Fruit fly (Drosophila melanogaster) whole organism, prepupa: ENCODE data around the gene CG7650.

ENCODE experiments used
- CG11762 ChIP-seq: fragments of 200-800 bp; sonication (Bioruptor generic); optimal IDR thresholded peaks from 3 replicates; lab custom pipeline; 2016; ENCODE audit warnings: missing biosample characterization, missing genetic modification characterization; ENCODE audit not compliant: insufficient read depth
- CG15336 ChIP-seq: fragments of 200-800 bp; sonication (Bioruptor generic); IDR thresholded peaks from 2 replicates; pipeline ENCODE4 v1.3.6; 2022; ENCODE audit warnings: missing biosample characterization, missing genetic modification characterization
- CG16779 ChIP-seq: fragments of 200-800 bp; sonication (Bioruptor generic); optimal IDR thresholded peaks from 3 replicates; lab custom pipeline; 2017; ENCODE audit warnings: missing biosample characterization, mild to moderate bottlenecking, missing genetic modification characterization
- CG3032 ChIP-seq: fragments of 200-800 bp; optimal IDR thresholded peaks from 2 replicates; lab custom pipeline; 2019; ENCODE audit warnings: missing biosample characterization, mild to moderate bottlenecking, missing genetic modification characterization, moderate library complexity
- CG31627 ChIP-seq: fragments of 200-800 bp; sonication (Bioruptor generic); optimal IDR thresholded peaks from 3 replicates; lab custom pipeline; 2016; ENCODE audit warnings: missing biosample characterization, missing genetic modification characterization
- CG32006 ChIP-seq: fragments of 200-800 bp; sonication (Bioruptor generic); optimal IDR thresholded peaks from 3 replicates; lab custom pipeline; 2017; ENCODE audit warnings: missing biosample characterization, mild to moderate bottlenecking, missing genetic modification characterization
- CG34406 ChIP-seq: fragments of 200-800 bp; sonication (Bioruptor generic); optimal IDR thresholded peaks from 3 replicates; lab custom pipeline; 2016; ENCODE audit warnings: missing biosample characterization, missing genetic modification characterization
- CG6276 ChIP-seq: fragments of 200-800 bp; sonication (Bioruptor generic); optimal IDR thresholded peaks from 2 replicates; lab custom pipeline; 2017; ENCODE audit warnings: missing biosample characterization, mild to moderate bottlenecking, missing genetic modification characterization
- CG6854 ChIP-seq: fragments of 200-800 bp; sonication (Bioruptor generic); optimal IDR thresholded peaks from 2 replicates; lab custom pipeline; 2017; ENCODE audit warnings: missing biosample characterization, mild to moderate bottlenecking, missing genetic modification characterization
- CG7368 ChIP-seq: fragments of 200-800 bp; sonication (Bioruptor generic); optimal IDR thresholded peaks from 3 replicates; lab custom pipeline; 2016; ENCODE audit warnings: missing biosample characterization, missing genetic modification characterization
- CG8319 ChIP-seq: fragments of 200-800 bp; sonication (Bioruptor generic); optimal IDR thresholded peaks from 3 replicates; lab custom pipeline; 2016; ENCODE audit warnings: missing biosample characterization, missing genetic modification characterization
- CG8632 ChIP-seq: fragments of 200-800 bp; sonication (Bioruptor generic); optimal IDR thresholded peaks from 3 replicates; lab custom pipeline; 2016; ENCODE audit warnings: missing biosample characterization, missing genetic modification characterization
- CG9139 ChIP-seq: fragments of 200-800 bp; sonication (Bioruptor generic); optimal IDR thresholded peaks from 3 replicates; lab custom pipeline; 2017; ENCODE audit warnings: missing biosample characterization, mild to moderate bottlenecking, missing genetic modification characterization
- Eip75B ChIP-seq: fragments of 200-800 bp; sonication (Bioruptor generic); optimal IDR thresholded peaks from 3 replicates; lab custom pipeline; 2016; ENCODE audit warnings: missing biosample characterization, missing genetic modification characterization
- Eip78C ChIP-seq: fragments of 200-800 bp; sonication (Bioruptor generic); peaks from one replicate; lab custom pipeline; 2016; ENCODE audit warnings: missing biosample characterization, missing genetic modification characterization
- Eip93F ChIP-seq: fragments of 200-800 bp; sonication (Bioruptor generic); optimal IDR thresholded peaks from 2 replicates; lab custom pipeline; 2016; ENCODE audit warnings: missing biosample characterization, mild to moderate bottlenecking, missing genetic modification characterization
- Ets21C ChIP-seq: fragments of 200-800 bp; sonication (Bioruptor generic); optimal IDR thresholded peaks from 3 replicates; lab custom pipeline; 2016; ENCODE audit warnings: missing biosample characterization, missing genetic modification characterization
- Ets96B ChIP-seq: fragments of 200-800 bp; optimal IDR thresholded peaks from 2 replicates; lab custom pipeline; 2019; ENCODE audit warnings: missing biosample characterization, mild to moderate bottlenecking, missing genetic modification characterization, moderate library complexity
- Gug ChIP-seq: fragments of 200-800 bp; sonication (Bioruptor generic); IDR thresholded peaks from 2 replicates; pipeline ENCODE4 v1.3.6; 2022; ENCODE audit warnings: missing biosample characterization, missing genetic modification characterization
- Lpt ChIP-seq: fragments of 200-800 bp; sonication (Bioruptor generic); optimal IDR thresholded peaks from 3 replicates; lab custom pipeline; 2016; ENCODE audit warnings: missing biosample characterization, missing genetic modification characterization
- Met ChIP-seq: fragments of 200-800 bp; sonication (Bioruptor generic); optimal IDR thresholded peaks from 3 replicates; lab custom pipeline; 2016; ENCODE audit warnings: missing biosample characterization, missing genetic modification characterization
- OdsH ChIP-seq: fragments of 200-800 bp; sonication (Bioruptor generic); optimal IDR thresholded peaks from 3 replicates; lab custom pipeline; 2016; ENCODE audit warnings: missing biosample characterization, missing genetic modification characterization
- Smox ChIP-seq: fragments of 200-800 bp; sonication (Bioruptor generic); optimal IDR thresholded peaks from 3 replicates; lab custom pipeline; 2016; ENCODE audit warnings: missing biosample characterization, missing genetic modification characterization
- Sox102F ChIP-seq: fragments of 200-800 bp; sonication (Bioruptor generic); optimal IDR thresholded peaks from 2 replicates; lab custom pipeline; 2016; ENCODE audit warnings: missing biosample characterization, mild to moderate bottlenecking, missing genetic modification characterization
- Sox15 ChIP-seq: fragments of 200-800 bp; sonication (Bioruptor generic); optimal IDR thresholded peaks from 3 replicates; lab custom pipeline; 2016; ENCODE audit warnings: missing biosample characterization, missing genetic modification characterization
- achi ChIP-seq: fragments of 200-800 bp; sonication (Bioruptor generic); optimal IDR thresholded peaks from 3 replicates; lab custom pipeline; 2016; ENCODE audit warnings: missing biosample characterization, missing genetic modification characterization
- acj6 ChIP-seq: fragments of 200-800 bp; sonication (Bioruptor generic); optimal IDR thresholded peaks from 3 replicates; lab custom pipeline; 2016; ENCODE audit warnings: missing biosample characterization, missing genetic modification characterization
- cyc ChIP-seq: fragments of 200-800 bp; sonication (Bioruptor generic); optimal IDR thresholded peaks from 3 replicates; lab custom pipeline; 2016; ENCODE audit warnings: missing biosample characterization, missing genetic modification characterization
- dac ChIP-seq: fragments of 200-800 bp; sonication (Bioruptor generic); optimal IDR thresholded peaks from 2 replicates; lab custom pipeline; 2017; ENCODE audit warnings: missing biosample characterization, mild to moderate bottlenecking, missing genetic modification characterization
- dsx ChIP-seq: fragments of 200-800 bp; optimal IDR thresholded peaks from 3 replicates; lab custom pipeline; 2019; ENCODE audit warnings: missing biosample characterization, mild to moderate bottlenecking, missing genetic modification characterization, moderate library complexity; ENCODE audit not compliant: poor library complexity, severe bottlenecking
- eg ChIP-seq: fragments of 200-800 bp; sonication (Bioruptor generic); IDR thresholded peaks from 3 replicates; pipeline ENCODE4 v1.3.6; 2022; ENCODE audit warnings: missing biosample characterization, missing genetic modification characterization
- esn ChIP-seq: fragments of 200-800 bp; sonication (Bioruptor generic); optimal IDR thresholded peaks from 2 replicates; lab custom pipeline; 2016; ENCODE audit warnings: missing biosample characterization, mild to moderate bottlenecking, missing genetic modification characterization, moderate library complexity
- fd59A ChIP-seq: fragments of 200-800 bp; sonication (Bioruptor generic); optimal IDR thresholded peaks from 2 replicates; lab custom pipeline; 2017; ENCODE audit warnings: missing biosample characterization, mild to moderate bottlenecking, missing genetic modification characterization, missing genetic modification reagents
- fd85E ChIP-seq: fragments of 200-800 bp; sonication (Bioruptor generic); optimal IDR thresholded peaks from 3 replicates; lab custom pipeline; 2016; ENCODE audit warnings: missing biosample characterization, missing genetic modification characterization
- lz ChIP-seq: fragments of 200-800 bp; sonication (Bioruptor generic); optimal IDR thresholded peaks from 3 replicates; lab custom pipeline; 2016; ENCODE audit warnings: missing biosample characterization, missing genetic modification characterization
- pdm3 ChIP-seq: fragments of 200-800 bp; sonication (Bioruptor generic); optimal IDR thresholded peaks from 3 replicates; lab custom pipeline; 2016; ENCODE audit warnings: missing biosample characterization, missing genetic modification characterization
- salr ChIP-seq, 2 experiments: fragments of 200-800 bp; sonication (Bioruptor generic); optimal IDR thresholded peaks; 3 replicates each; lab custom pipeline; 2016 to 2018; ENCODE audit warnings: missing biosample characterization in 2 of 2, missing genetic modification characterization in 2 of 2, mild to moderate bottlenecking in 1 of 2
- ss ChIP-seq, 2 experiments: fragments of 200-800 bp; sonication (Bioruptor generic); optimal IDR thresholded peaks; 2 replicates in 1 of 2; 3 replicates in 1 of 2; lab custom pipeline; 2017 to 2018; ENCODE audit warnings: mild to moderate bottlenecking in 2 of 2, missing biosample characterization in 2 of 2, missing genetic modification characterization in 2 of 2, moderate library complexity in 1 of 2
- svp ChIP-seq: fragments of 200-800 bp; sonication (Bioruptor generic); peaks from one replicate; lab custom pipeline; 2016; ENCODE audit warnings: missing biosample characterization, missing genetic modification characterization
- topi ChIP-seq: fragments of 200-800 bp; sonication (Bioruptor generic); optimal IDR thresholded peaks from 3 replicates; lab custom pipeline; 2016; ENCODE audit warnings: missing biosample characterization, missing genetic modification characterization
- vri ChIP-seq: fragments of 200-800 bp; sonication (Bioruptor generic); optimal IDR thresholded peaks from 3 replicates; lab custom pipeline; 2016; ENCODE audit warnings: missing biosample characterization, mild to moderate bottlenecking, missing genetic modification characterization

The CG7650 gene

dm6 chr3L:15625676-15626414 is 15.7 kb upstream of the CG7650 start (continued):
- peak; percentile 93 for TF ChIP-seq CG31627 (GFP tag; lab: Kevin White, UChicago)
- peak; percentile 98 for TF ChIP-seq Eip78C (GFP tag; lab: Kevin White, UChicago)
- TF ChIP-seq topi (GFP tag; lab: Kevin White, UChicago) = peak; percentile 95
- TF ChIP-seq CG11762 = peak; percentile 95
- peak; percentile 93 for TF ChIP-seq Met (GFP tag; lab: Kevin White, UChicago)
- peak; percentile 82 for TF ChIP-seq Eip93F (GFP tag; lab: Kevin White, UChicago)
- peak; percentile 95 for TF ChIP-seq CG3032 (tag; lab: Kevin White, UChicago)
- TF ChIP-seq CG8632 = peak; percentile 97
- peak; percentile 95 for TF ChIP-seq Lpt (GFP tag; lab: Kevin White, UChicago)
- peak; percentile 91; the same call in 1 of the 2 replicates for TF ChIP-seq Gug (GFP tag; lab: Robert Waterston, UW)
- peak; percentile 97 for TF ChIP-seq CG6276
- peak; percentile 73 to 99 for TF ChIP-seq salr (GFP tag; optimal IDR thresholded peaks at IDR 0.05; lab: Kevin White, UChicago)
- peak; percentile 99 for TF ChIP-seq CG32006
- peak; percentile 84 for TF ChIP-seq Ets21C
- peak; percentile 95 for TF ChIP-seq svp (GFP tag; lab: Kevin White, UChicago)
- peak; percentile 88 for TF ChIP-seq dsx (GFP tag; lab: Kevin White, UChicago)
- peak; percentile 93 for TF ChIP-seq lz
- peak; percentile 97 for TF ChIP-seq achi
- peak; percentile 92 for TF ChIP-seq cyc (GFP tag; lab: Kevin White, UChicago)
- peak; percentile 98 for TF ChIP-seq acj6 (GFP tag; lab: Kevin White, UChicago)
- peak; percentile 93 for TF ChIP-seq Eip75B
- TF ChIP-seq fd85E (GFP tag; lab: Kevin White, UChicago) = peak; percentile 50
- TF ChIP-seq Sox15 = peak; percentile 94
- peak; percentile 84 to 92 for TF ChIP-seq ss (GFP tag; optimal IDR thresholded peaks at IDR 0.05; lab: Kevin White, UChicago)
- TF ChIP-seq CG9139 (GFP tag; lab: Kevin White, UChicago) = peak; percentile 87
- TF ChIP-seq CG34406 (GFP tag; lab: Kevin White, UChicago) = peak; percentile 97
- peak; percentile 49 for TF ChIP-seq vri (GFP tag; lab: Kevin White, UChicago)
- peak; percentile 94 for TF ChIP-seq Smox (GFP tag; lab: Kevin White, UChicago)
- TF ChIP-seq pdm3 (GFP tag; lab: Kevin White, UChicago) = peak; percentile 94

DNA sequence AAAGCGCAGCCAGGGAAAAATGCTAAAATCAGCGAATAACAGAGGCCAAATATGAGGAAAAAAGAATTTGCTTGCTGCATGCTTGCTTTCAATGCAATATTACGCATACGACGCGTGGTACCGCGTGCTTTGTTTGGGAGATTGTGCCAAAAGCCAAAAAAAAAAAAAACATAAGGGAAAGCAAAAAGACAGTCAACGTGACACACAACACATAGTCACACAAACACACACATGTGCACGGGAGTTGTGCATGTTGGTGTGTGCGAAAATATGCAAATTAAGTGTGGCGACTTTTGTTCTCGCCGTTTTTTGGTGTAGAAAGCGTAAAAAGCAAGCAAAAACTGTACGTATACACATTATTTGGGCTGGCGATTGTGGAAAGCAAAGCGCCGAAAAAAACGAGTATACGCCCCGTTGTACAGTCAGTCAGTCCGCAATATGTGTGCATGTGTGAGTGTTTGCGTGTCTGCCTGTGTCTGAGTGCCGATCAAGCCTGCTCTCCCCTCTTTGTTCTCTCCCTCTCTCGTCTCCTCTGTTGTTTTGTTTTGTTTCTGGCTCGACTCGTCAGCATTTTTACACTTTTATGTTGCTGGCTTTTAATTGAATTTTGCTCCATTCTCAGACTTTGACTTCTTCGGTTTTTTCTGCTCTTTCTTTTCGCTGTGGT is 14.9 kb upstream of the CG7650 start:
- no peak for TF ChIP-seq Ets96B
- no peak for TF ChIP-seq CG6854 (GFP tag; lab: Kevin White, UChicago)
- TF ChIP-seq Eip75B = no peak
- no peak for TF ChIP-seq OdsH (GFP tag; lab: Kevin White, UChicago)
- TF ChIP-seq fd59A (GFP tag; lab: Kevin White, UChicago) = no peak
- TF ChIP-seq acj6 (GFP tag; lab: Kevin White, UChicago) = no peak
- TF ChIP-seq svp (GFP tag; lab: Kevin White, UChicago) = peak; percentile 59
- TF ChIP-seq CG8319 (GFP tag; lab: Kevin White, UChicago) = no peak
- no peak for TF ChIP-seq dac (GFP tag; lab: Kevin White, UChicago)
- no peak for TF ChIP-seq cyc (GFP tag; lab: Kevin White, UChicago)
- TF ChIP-seq CG15336 = peak; percentile 41; the same call in 1 of the 2 replicates
- TF ChIP-seq Sox102F (GFP tag; lab: Kevin White, UChicago) = no peak
- TF ChIP-seq fd85E (GFP tag; lab: Kevin White, UChicago) = no peak
- TF ChIP-seq esn (GFP tag; lab: Kevin White, UChicago) = no peak
- peak; percentile 16; the same call in 1 of the 3 replicates for TF ChIP-seq eg (GFP tag; lab: Robert Waterston, UW)
- no peak for TF ChIP-seq pdm3 (GFP tag; lab: Kevin White, UChicago)
- no peak for TF ChIP-seq CG16779 (tag; lab: Kevin White, UChicago)
- no peak for TF ChIP-seq CG7368 (GFP tag; lab: Kevin White, UChicago)
- TF ChIP-seq lz = no peak
